Worm (Caenorhabditis elegans): ENCODE results near the gene C17C3.24.
"Not testable (repeated sequence)": the region's sequence is repeated elsewhere in the genome, so short reads cannot be mapped to it uniquely, and the experiment has no call there.

C17C3.24 gene

DNA sequence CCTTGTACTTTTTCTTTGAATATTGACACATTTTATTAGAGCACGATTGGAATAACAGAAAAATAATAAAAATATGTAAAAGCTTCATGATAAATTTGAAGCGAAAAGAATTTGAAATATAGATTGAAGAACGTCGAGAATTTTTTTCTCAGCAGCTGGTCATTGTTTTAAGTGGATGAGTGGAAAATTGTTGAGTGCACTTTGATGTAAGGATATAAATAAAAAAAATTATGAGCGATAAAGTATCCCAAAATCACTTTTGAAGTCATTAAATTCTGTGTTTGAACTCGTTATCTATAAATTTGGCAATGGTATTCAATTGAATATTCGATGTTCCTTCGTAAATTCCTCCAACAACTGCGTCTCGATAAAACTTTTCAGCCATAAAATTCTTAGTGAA lies 3.2 kb upstream of the C17C3.24 start, which contains the start of gene ins-13:
Gene ins-13, minus strand, starts transcription at position 101 of the 400 bp plus-strand sequence.
- TF ChIP-seq nhr-12 (tag; optimal IDR thresholded peaks at IDR 0.05), result no peak
- no peak for TF ChIP-seq snpc-4 (tag; optimal IDR thresholded peaks at IDR 0.05)
- TF ChIP-seq nhr-237 (tag; optimal IDR thresholded peaks at IDR 0.05), result no peak
- no peak for TF ChIP-seq sem-2 (GFP tag; optimal IDR thresholded peaks at IDR 0.05)
- no peak for TF ChIP-seq flh-1 (GFP tag; optimal IDR thresholded peaks at IDR 0.05)

DNA sequence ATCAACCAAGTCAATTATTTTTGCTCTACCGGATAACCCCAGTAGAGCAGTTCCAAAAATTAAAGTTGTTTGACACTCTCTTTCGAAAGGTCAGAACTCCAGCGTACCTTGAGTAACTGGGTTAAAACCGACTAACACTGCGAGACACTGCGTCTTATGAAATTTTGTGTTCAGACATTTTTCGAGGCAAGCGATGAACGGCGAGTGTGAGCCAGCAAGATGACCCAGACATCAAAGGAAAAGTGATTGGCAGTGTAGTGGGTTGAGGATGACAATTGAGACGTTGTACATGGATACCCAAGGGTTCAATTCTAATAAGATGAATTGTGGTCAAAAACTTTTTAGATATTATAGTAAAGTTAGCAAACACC lies 2.5 kb upstream of the C17C3.24 start:
- TF ChIP-seq drap-1 (GFP tag; optimal IDR thresholded peaks at IDR 0.05) (no peak), snpc-4 (tag; optimal IDR thresholded peaks at IDR 0.05) (no peak), ceh-83 (GFP tag; optimal IDR thresholded peaks at IDR 0.05) (no peak), nhr-2 (tag; optimal IDR thresholded peaks at IDR 0.05) (peak; percentile 23)

DNA sequence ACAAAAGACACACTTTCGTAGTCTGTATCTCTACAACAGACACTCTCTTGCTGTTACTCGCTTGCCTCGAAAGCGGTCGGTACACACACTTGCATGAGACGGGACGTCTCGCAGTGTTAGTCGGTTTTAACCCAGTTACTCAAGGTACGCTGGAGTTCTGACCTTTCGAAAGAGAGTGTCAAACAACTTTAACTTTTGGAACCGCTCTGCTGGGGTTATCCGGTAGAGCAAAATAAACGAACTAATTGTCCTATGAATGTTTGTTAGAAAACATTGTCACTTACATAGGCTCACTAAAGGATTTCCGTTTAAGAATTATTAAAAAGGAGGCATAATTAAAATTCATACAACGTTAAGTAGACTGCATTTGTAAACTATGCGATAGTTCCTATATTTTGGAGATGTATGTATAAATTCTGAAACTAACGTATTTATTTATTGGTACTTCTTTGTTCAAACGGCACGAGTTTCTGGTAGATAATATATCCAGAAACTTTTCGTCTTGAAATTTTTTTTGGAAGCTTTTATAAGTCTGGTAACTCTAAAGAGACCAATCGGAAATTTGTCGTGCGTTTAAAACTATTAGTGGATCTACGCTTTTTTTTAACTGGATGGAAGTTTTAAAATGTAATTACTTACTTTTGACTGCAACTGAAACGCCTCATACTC lies 2.0 kb upstream of the C17C3.24 start:
- peak; percentile 72 for TF ChIP-seq hlh-1 (tag; optimal IDR thresholded peaks at IDR 0.05)
- peak; percentile 78 for TF ChIP-seq lin-32 (GFP tag; optimal IDR thresholded peaks at IDR 0.05)
- TF ChIP-seq cnd-1 (tag; optimal IDR thresholded peaks at IDR 0.05), result peak; percentile 80
- peak; percentile 29 for TF ChIP-seq flh-1 (GFP tag; optimal IDR thresholded peaks at IDR 0.05)
- peak; percentile 85 for TF ChIP-seq lin-13 (tag; optimal IDR thresholded peaks at IDR 0.05)
- no peak for TF ChIP-seq zip-8 (tag; optimal IDR thresholded peaks at IDR 0.05)
- no peak for TF ChIP-seq elt-1 (tag; optimal IDR thresholded peaks at IDR 0.05; ENCODE audit: borderline replicate concordance, insufficient read depth)
- TF ChIP-seq elt-3 (tag; optimal IDR thresholded peaks at IDR 0.05), result peak; percentile 80
- peak; percentile 83 for TF ChIP-seq ztf-11 (tag; optimal IDR thresholded peaks at IDR 0.05)
- peak; percentile 75 for TF ChIP-seq ham-2 (GFP tag; optimal IDR thresholded peaks at IDR 0.05)
- peak; percentile 96 for TF ChIP-seq mep-1 (tag; optimal IDR thresholded peaks at IDR 0.05)
- peak; percentile 93 for TF ChIP-seq sptf-1 (tag; optimal IDR thresholded peaks at IDR 0.05)
- peak; percentile 93 for TF ChIP-seq tbx-8 (GFP tag; optimal IDR thresholded peaks at IDR 0.05)
- peak; percentile 92 for TF ChIP-seq nhr-237 (tag; optimal IDR thresholded peaks at IDR 0.05)
- TF ChIP-seq snpc-4 (tag; optimal IDR thresholded peaks at IDR 0.05), result no peak
- peak; percentile 86 for TF ChIP-seq ceh-43 (GFP tag; optimal IDR thresholded peaks at IDR 0.05)
- TF ChIP-seq lsy-2 (tag; optimal IDR thresholded peaks at IDR 0.05), result peak; percentile 84
- peak; percentile 65 for TF ChIP-seq bed-3 (GFP tag; optimal IDR thresholded peaks at IDR 0.05)
- peak; percentile 89 for TF ChIP-seq unc-62 (GFP tag; optimal IDR thresholded peaks at IDR 0.05)
- peak; percentile 89 for TF ChIP-seq drap-1 (GFP tag; optimal IDR thresholded peaks at IDR 0.05)
- peak; percentile 55 for TF ChIP-seq unc-39 (tag; optimal IDR thresholded peaks at IDR 0.05)
- no peak for TF ChIP-seq blmp-1 (tag; optimal IDR thresholded peaks at IDR 0.05)
- TF ChIP-seq mls-2 (tag; optimal IDR thresholded peaks at IDR 0.05), result peak; percentile 95
- TF ChIP-seq nhr-2 (tag; optimal IDR thresholded peaks at IDR 0.05), result peak; percentile 86
- peak; percentile 24 for TF ChIP-seq nhr-28 (tag; optimal IDR thresholded peaks at IDR 0.05)
- peak; percentile 74 for TF ChIP-seq ceh-39 (tag; optimal IDR thresholded peaks at IDR 0.05)
- TF ChIP-seq mab-5 (tag; optimal IDR thresholded peaks at IDR 0.05), result peak; percentile 84
- no peak for TF ChIP-seq nhr-76 (tag; optimal IDR thresholded peaks at IDR 0.05)
- TF ChIP-seq nhr-12 (tag; optimal IDR thresholded peaks at IDR 0.05), result peak; percentile 89
- TF ChIP-seq ces-1 (GFP tag; optimal IDR thresholded peaks at IDR 0.05), result peak; percentile 99
- peak; percentile 86 for TF ChIP-seq M03D4.4 (tag; optimal IDR thresholded peaks at IDR 0.05)
- peak; percentile 76 for TF ChIP-seq sem-2 (GFP tag; optimal IDR thresholded peaks at IDR 0.05)
- peak; percentile 94 for TF ChIP-seq unc-120 (tag; optimal IDR thresholded peaks at IDR 0.05; ENCODE audit: poor library complexity, severe bottlenecking)
- TF ChIP-seq pha-4 (tag; optimal IDR thresholded peaks at IDR 0.05), result peak; percentile 92
- TF ChIP-seq ceh-83 (GFP tag; optimal IDR thresholded peaks at IDR 0.05), result peak; percentile 93

DNA sequence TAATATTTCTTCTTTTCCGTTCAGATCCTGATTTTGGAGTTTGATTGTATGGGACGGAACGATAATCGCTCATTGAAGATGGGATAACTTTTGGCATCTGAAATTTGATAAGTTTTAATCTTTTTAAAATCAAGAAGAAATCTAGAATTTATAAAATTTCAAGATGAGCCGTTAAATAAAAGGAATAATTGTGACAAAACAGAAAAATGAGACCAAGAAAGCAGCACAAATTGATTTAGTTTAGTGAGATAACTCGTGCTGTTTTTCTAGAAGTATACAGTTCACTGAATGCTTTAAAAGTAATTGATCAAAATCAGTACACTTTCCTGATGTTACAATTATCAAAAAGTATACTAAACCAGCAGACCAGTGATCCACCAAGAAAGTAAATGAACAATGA lies 1.5 kb downstream of the C17C3.24 start, which contains the start of gene hlh-27:
Gene hlh-27, minus strand, starts transcription at position 101 of the 400 bp plus-strand sequence.
- not testable (repeated sequence) for TF ChIP-seq elt-3, sptf-1, nhr-2 (tag; optimal IDR thresholded peaks at IDR 0.05)
